Worm (Caenorhabditis elegans) whole organism, L4 larva: ENCODE results near the gene C52G5.2.

ENCODE experiments used
- ctbp-1 ChIP-seq: fragments of 200-800 bp; sonication (Bioruptor generic); IDR thresholded peaks from 2 replicates; pipeline ENCODE4 v1.3.6; 2022; ENCODE audit warnings: missing genetic modification reagents, missing genetic modification characterization, missing compliant biosample characterization
- egl-27 ChIP-seq: sonication (generic microtip); optimal IDR thresholded peaks from 3 replicates; lab custom pipeline; 2017; ENCODE audit warnings: missing biosample characterization, missing genetic modification reagents, missing genetic modification characterization

DNA sequence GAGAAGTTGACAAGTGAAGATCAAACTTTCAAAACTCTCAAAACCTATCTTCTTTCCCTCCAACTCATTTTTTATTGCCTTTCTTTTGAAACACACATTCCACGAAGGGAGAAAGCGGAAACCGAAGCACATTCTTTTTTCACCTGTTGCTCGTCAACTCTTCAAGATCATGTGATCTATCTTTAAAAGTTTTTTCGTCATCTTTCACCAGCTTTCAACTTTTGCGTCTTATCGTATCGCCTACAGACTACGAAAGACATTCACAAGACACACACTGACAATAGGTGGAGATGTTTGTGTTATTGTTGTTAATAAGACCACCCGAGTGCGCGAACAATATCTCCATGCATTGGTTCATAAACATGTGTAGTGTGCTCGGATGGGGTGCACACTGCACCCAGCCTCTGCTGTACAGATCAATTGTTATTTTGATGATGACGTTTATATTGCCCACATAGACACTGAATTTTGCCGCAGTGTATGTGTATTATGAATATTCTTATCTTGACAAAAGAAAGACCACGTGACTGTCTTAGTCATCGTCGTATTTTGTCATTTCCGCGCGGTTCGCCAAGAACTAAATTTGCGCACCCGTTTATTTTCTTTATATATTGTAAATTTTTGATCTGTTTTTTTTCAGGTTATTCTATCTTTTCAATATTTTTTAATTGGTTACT lies 30.7 kb downstream of the C52G5.2 start:
- TF ChIP-seq ctbp-1 (GFP tag; lab: Robert Waterston, UW) (no peak), egl-27 (tag; lab: Kevin White, UChicago) (no peak)
